Fruit fly (Drosophila melanogaster): ENCODE measurements around the gene Polr3C.

The Polr3C gene

dm6 chr3R:12451376-12451775 is 8.8 kb upstream of the Polr3C start (continued):
- peak; percentile 13; the same call in 1 of the 2 replicates for TF ChIP-seq Drgx (GFP tag; IDR thresholded peaks at IDR 0.05)
- TF ChIP-seq Atf-2 (GFP tag; optimal IDR thresholded peaks at IDR 0.05), result no peak
- 0 out of 2 replicates have a peak, but pooled peaks have one; percentile 29 for TF ChIP-seq CG32772 (GFP tag; IDR thresholded peaks at IDR 0.05)
- no peak for TF ChIP-seq CG11560 (tag; IDR thresholded peaks at IDR 0.05)
- TF ChIP-seq CG9817 (tag; optimal IDR thresholded peaks at IDR 0.05), result peak; percentile 3
- no peak for TF ChIP-seq Pdp1 (GFP tag; optimal IDR thresholded peaks at IDR 0.05)
- no peak for TF ChIP-seq kah (GFP tag; optimal IDR thresholded peaks at IDR 0.05)
- TF ChIP-seq Chrac-16 (GFP tag; optimal IDR thresholded peaks at IDR 0.05), result no peak
- TF ChIP-seq Nf-YC (tag; optimal IDR thresholded peaks at IDR 0.05), result no peak
- peak; percentile 59; the same call in 2 of the 3 replicates for TF ChIP-seq tgo (GFP tag; IDR thresholded peaks at IDR 0.05)
- no peak for TF ChIP-seq CG10321 (GFP tag; IDR thresholded peaks at IDR 0.05)
- no peak for TF ChIP-seq Usf (GFP tag; optimal IDR thresholded peaks at IDR 0.05)
- no peak for TF ChIP-seq trem (tag; optimal IDR thresholded peaks at IDR 0.05)
- TF ChIP-seq CG13296 (GFP tag; optimal IDR thresholded peaks at IDR 0.05), result peak; percentile 12
- no peak for TF ChIP-seq gce (GFP tag; IDR thresholded peaks at IDR 0.05)
- TF ChIP-seq odd (GFP tag; optimal IDR thresholded peaks at IDR 0.05), result peak; percentile 6
- peak; percentile 69 for TF ChIP-seq gem (tag; optimal IDR thresholded peaks at IDR 0.05)
- peak; percentile 24 for TF ChIP-seq slp2 (GFP tag; optimal IDR thresholded peaks at IDR 0.05)
- no peak for TF ChIP-seq Hand (GFP tag; optimal IDR thresholded peaks at IDR 0.05)
- TF ChIP-seq CG15011 (GFP tag; optimal IDR thresholded peaks at IDR 0.05), result no peak
- TF ChIP-seq PHDP (tag; optimal IDR thresholded peaks at IDR 0.05), result peak; percentile 40
- no peak; the same call in 2 of the 3 replicates for TF ChIP-seq ase (GFP tag; IDR thresholded peaks at IDR 0.05)
- no peak for TF ChIP-seq nau (GFP tag; optimal IDR thresholded peaks at IDR 0.05)
- TF ChIP-seq gcm (GFP tag; optimal IDR thresholded peaks at IDR 0.05), result no peak
- no peak for TF ChIP-seq CG1529 (GFP tag; optimal IDR thresholded peaks at IDR 0.05)
- no peak for TF ChIP-seq scrt (GFP tag; optimal IDR thresholded peaks at IDR 0.05)
- TF ChIP-seq Hr3 (GFP tag; optimal IDR thresholded peaks at IDR 0.05), result peak; percentile 18
- no peak for TF ChIP-seq ERR (GFP tag; optimal IDR thresholded peaks at IDR 0.05)
- TF ChIP-seq CG15479 (GFP tag; optimal IDR thresholded peaks at IDR 0.05), result no peak
- TF ChIP-seq sug (tag; optimal IDR thresholded peaks at IDR 0.05), result no peak
- TF ChIP-seq CG14860 (GFP tag; IDR thresholded peaks at IDR 0.05; ENCODE audit: partially characterized antibody), result no peak
- no peak for TF ChIP-seq CG1647 (GFP tag; optimal IDR thresholded peaks at IDR 0.05)
- no peak for TF ChIP-seq tio (GFP tag; optimal IDR thresholded peaks at IDR 0.05)
- TF ChIP-seq eve (GFP tag; optimal IDR thresholded peaks at IDR 0.05), result no peak
- TF ChIP-seq yki (optimal IDR thresholded peaks at IDR 0.05), result no peak
- no peak for TF ChIP-seq CG30431 (GFP tag; optimal IDR thresholded peaks at IDR 0.05)
- peak; percentile 43; the same call in 1 of the 2 replicates for TF ChIP-seq H2.0 (GFP tag; IDR thresholded peaks at IDR 0.05)
- TF ChIP-seq Oaz (GFP tag; IDR thresholded peaks at IDR 0.05), result no peak
- no peak for TF ChIP-seq CG10462 (GFP tag; optimal IDR thresholded peaks at IDR 0.05)
- TF ChIP-seq CG32767 (GFP tag; IDR thresholded peaks at IDR 0.05), result no peak
- TF ChIP-seq CG16815 (GFP tag; optimal IDR thresholded peaks at IDR 0.05), result no peak
- no peak for TF ChIP-seq CG15696 (tag; optimal IDR thresholded peaks at IDR 0.05)
- TF ChIP-seq Trl (optimal IDR thresholded peaks at IDR 0.05), result no peak
- peak; percentile 0 for TF ChIP-seq Trl (GFP tag; optimal IDR thresholded peaks at IDR 0.05)
- peak; percentile 42 for TF ChIP-seq row (GFP tag; IDR thresholded peaks at IDR 0.05)
- peak; percentile 0 for TF ChIP-seq HHEX (GFP tag; optimal IDR thresholded peaks at IDR 0.05)
- TF ChIP-seq hkb (optimal IDR thresholded peaks at IDR 0.05), result no peak
- TF ChIP-seq hkb (GFP tag; IDR thresholded peaks at IDR 0.05), result peak; percentile 62
- TF ChIP-seq luna (GFP tag; optimal IDR thresholded peaks at IDR 0.05), result no peak
- TF ChIP-seq nom (GFP tag; optimal IDR thresholded peaks at IDR 0.05), result no peak
- TF ChIP-seq Mrtf (GFP tag; IDR thresholded peaks at IDR 0.05), result no peak
- no peak for TF ChIP-seq CrebB (tag; optimal IDR thresholded peaks at IDR 0.05)
- TF ChIP-seq rib (GFP tag; IDR thresholded peaks at IDR 0.05), result no peak
